Worm (Caenorhabditis elegans) whole organism, late embryonic: Measurements from ENCODE around the gene rpl-6.

Experiments used
- T23F11.4 ChIP-seq: fragments of 200-800 bp; sonication (Bioruptor generic); optimal IDR thresholded peaks from 2 replicates; lab custom pipeline; 2018; ENCODE audit warnings: mild to moderate bottlenecking, missing genetic modification characterization, missing compliant biosample characterization
- ceh-48 ChIP-seq: sonication (generic microtip); optimal IDR thresholded peaks from 2 replicates; lab custom pipeline; 2016; ENCODE audit warnings: missing genetic modification characterization, inconsistent platforms, missing compliant biosample characterization
- che-1 ChIP-seq: sonication (generic microtip); optimal IDR thresholded peaks from 2 replicates; lab custom pipeline; 2016; ENCODE audit warnings: mild to moderate bottlenecking, missing genetic modification characterization, missing compliant biosample characterization
- elt-2 ChIP-seq: sonication (generic microtip); optimal IDR thresholded peaks from 2 replicates; lab custom pipeline; 2016; ENCODE audit warnings: missing genetic modification reagents, missing genetic modification characterization, missing compliant biosample characterization
- ets-4 ChIP-seq: sonication (generic microtip); optimal IDR thresholded peaks from 2 replicates; lab custom pipeline; 2016; ENCODE audit warnings: missing genetic modification characterization, missing compliant biosample characterization
- nfya-1 ChIP-seq: sonication (generic microtip); optimal IDR thresholded peaks from 2 replicates; lab custom pipeline; 2017; ENCODE audit warnings: missing genetic modification characterization, mild to moderate bottlenecking, missing compliant biosample characterization, antibody characterized with exemption, moderate library complexity
- nhr-11 ChIP-seq: fragments of 150-350 bp; optimal IDR thresholded peaks from 2 replicates; lab custom pipeline; 2014; ENCODE audit warnings: missing biosample characterization, missing genetic modification characterization
- pha-4 ChIP-seq: fragments of 150-350 bp; optimal IDR thresholded peaks from 2 replicates; lab custom pipeline; 2018; ENCODE audit warnings: missing biosample characterization, missing genetic modification reagents, missing genetic modification characterization
- pros-1 ChIP-seq: fragments of 150-350 bp; optimal IDR thresholded peaks from 2 replicates; lab custom pipeline; 2014; ENCODE audit warnings: missing biosample characterization, missing genetic modification reagents, missing genetic modification characterization
- sox-2 ChIP-seq: fragments of 200-800 bp; sonication (Bioruptor generic); IDR thresholded peaks from 2 replicates; pipeline ENCODE4 v1.3.6; 2022; ENCODE audit warnings: missing genetic modification reagents, missing genetic modification characterization, missing compliant biosample characterization
- unc-86 ChIP-seq: sonication (generic microtip); optimal IDR thresholded peaks from 2 replicates; lab custom pipeline; 2016; ENCODE audit warnings: missing genetic modification characterization, missing compliant biosample characterization

DNA sequence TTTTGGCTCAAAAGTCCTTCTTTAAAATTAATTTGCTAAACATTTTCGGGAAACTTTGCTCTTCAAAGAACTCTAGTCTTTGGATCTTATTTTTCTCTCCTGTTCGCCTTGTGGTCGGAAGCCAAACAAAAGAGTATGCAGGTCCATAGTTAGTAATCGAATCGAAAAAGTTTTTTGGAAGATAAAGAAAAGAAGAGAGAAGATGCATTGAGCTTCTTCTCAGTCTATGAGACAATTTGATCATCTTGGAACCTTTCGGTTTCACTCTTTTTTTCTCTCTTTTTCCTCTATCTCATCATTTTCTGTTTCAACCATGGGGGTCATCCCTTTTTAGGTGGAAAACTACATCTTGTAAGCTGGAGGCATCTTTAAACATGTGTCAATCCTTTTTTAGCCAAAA lies 45.4 kb downstream of the rpl-6 start:
- no peak for TF ChIP-seq pha-4 (tag; lab: Kevin White, UChicago)
- TF ChIP-seq unc-86 (tag; lab: Kevin White, UChicago): no peak
- TF ChIP-seq che-1 (tag; lab: Kevin White, UChicago): no peak
- no peak for TF ChIP-seq ceh-48
- no peak for TF ChIP-seq nfya-1 (tag; lab: Kevin White, UChicago)
- no peak for TF ChIP-seq pros-1 (tag; lab: Kevin White, UChicago)
- no peak for TF ChIP-seq ets-4 (tag; lab: Kevin White, UChicago)
- no peak for TF ChIP-seq sox-2 (GFP tag; lab: Robert Waterston, UW)
- TF ChIP-seq T23F11.4 (GFP tag; lab: Kevin White, UChicago): no peak
- TF ChIP-seq nhr-11: no peak
- TF ChIP-seq elt-2 (tag; lab: Kevin White, UChicago): no peak
